Worm (Caenorhabditis elegans): ENCODE measurements around the gene lig-4.

lig-4 gene

ce11 chrIII:7548963-7549362, 27.7 kb downstream of the lig-4 start:
- TF ChIP-seq nfya-1 (tag; optimal IDR thresholded peaks at IDR 0.05; ENCODE audit: insufficient read depth) (peak; percentile 28), nhr-25 (tag; optimal IDR thresholded peaks at IDR 0.05) (no peak), elt-1 (tag; optimal IDR thresholded peaks at IDR 0.05) (no peak), eor-1 (tag; optimal IDR thresholded peaks at IDR 0.05) (no peak), nhr-11 (tag; optimal IDR thresholded peaks at IDR 0.05) (no peak), snpc-4 (tag; optimal IDR thresholded peaks at IDR 0.05) (no peak), ZK546.5 (tag; optimal IDR thresholded peaks at IDR 0.05) (no peak), elt-3 (tag; optimal IDR thresholded peaks at IDR 0.05) (no peak), unc-62 (GFP tag; optimal IDR thresholded peaks at IDR 0.05) (peak; percentile 59), nhr-76 (tag; optimal IDR thresholded peaks at IDR 0.05) (no peak), sea-2 (GFP tag; optimal IDR thresholded peaks at IDR 0.05) (no peak), pqm-1 (tag; optimal IDR thresholded peaks at IDR 0.05) (no peak)

- TF ChIP-seq elt-1 (tag; optimal IDR thresholded peaks at IDR 0.05) (peak; percentile 87), jun-1 (tag; optimal IDR thresholded peaks at IDR 0.05) (no peak), nhr-237 (tag; optimal IDR thresholded peaks at IDR 0.05) (no peak), ceh-16 (tag; optimal IDR thresholded peaks at IDR 0.05) (no peak), nhr-25 (tag; optimal IDR thresholded peaks at IDR 0.05) (peak; percentile 21), ceh-28 (tag; optimal IDR thresholded peaks at IDR 0.05) (no peak), pha-4 (tag; optimal IDR thresholded peaks at IDR 0.05) (no peak), elt-2 (tag; optimal IDR thresholded peaks at IDR 0.05) (no peak), tbx-2 (tag; optimal IDR thresholded peaks at IDR 0.05) (no peak), skn-1 (tag; optimal IDR thresholded peaks at IDR 0.05) (no peak), nhr-11 (tag; optimal IDR thresholded peaks at IDR 0.05) (no peak)
These were observed 29.7 kb downstream of the lig-4 start for ce11 chrIII:7550979-7551378.

DNA sequence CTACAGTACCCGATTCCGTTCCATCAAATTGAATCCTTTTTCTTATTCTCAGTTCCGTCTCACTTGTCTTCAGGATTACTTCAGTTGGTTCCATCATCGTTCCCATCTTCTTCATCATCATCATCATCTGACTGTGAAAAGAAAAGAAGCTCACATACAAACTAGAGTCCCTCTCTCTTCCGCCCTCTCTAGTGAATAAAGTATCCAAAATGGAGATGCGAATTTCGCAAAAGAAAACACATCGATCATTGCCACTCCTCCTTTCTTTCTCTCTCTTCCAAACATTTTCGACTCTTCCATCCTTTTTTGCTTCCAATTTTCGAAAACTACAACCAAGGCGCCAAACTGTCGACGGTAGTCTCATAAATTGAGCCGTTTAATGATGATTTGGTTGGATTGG, 31.6 kb downstream of the lig-4 start:
- TF ChIP-seq ceh-28 (tag; optimal IDR thresholded peaks at IDR 0.05) (no peak), unc-62 (GFP tag; optimal IDR thresholded peaks at IDR 0.05) (peak; percentile 63), lsy-12 (tag; optimal IDR thresholded peaks at IDR 0.05) (no peak), pha-4 (tag; optimal IDR thresholded peaks at IDR 0.05) (no peak), elt-3 (tag; optimal IDR thresholded peaks at IDR 0.05) (no peak), skn-1 (tag; optimal IDR thresholded peaks at IDR 0.05) (no peak), mdl-1 (tag; optimal IDR thresholded peaks at IDR 0.05) (no peak), nfya-1 (tag; optimal IDR thresholded peaks at IDR 0.05; ENCODE audit: insufficient read depth) (peak; percentile 37), elt-2 (tag; optimal IDR thresholded peaks at IDR 0.05) (no peak), ztf-11 (tag; optimal IDR thresholded peaks at IDR 0.05) (no peak), mml-1 (tag; optimal IDR thresholded peaks at IDR 0.05) (no peak)

ce11 chrIII:7553693-7554226, 32.5 kb downstream of the lig-4 start:
- TF ChIP-seq lin-39 (tag; optimal IDR thresholded peaks at IDR 0.05): no peak
- no peak for TF ChIP-seq lsy-12 (tag; optimal IDR thresholded peaks at IDR 0.05)
- no peak for TF ChIP-seq zag-1 (tag; optimal IDR thresholded peaks at IDR 0.05)
- TF ChIP-seq nhr-28 (tag; optimal IDR thresholded peaks at IDR 0.05): no peak

DNA sequence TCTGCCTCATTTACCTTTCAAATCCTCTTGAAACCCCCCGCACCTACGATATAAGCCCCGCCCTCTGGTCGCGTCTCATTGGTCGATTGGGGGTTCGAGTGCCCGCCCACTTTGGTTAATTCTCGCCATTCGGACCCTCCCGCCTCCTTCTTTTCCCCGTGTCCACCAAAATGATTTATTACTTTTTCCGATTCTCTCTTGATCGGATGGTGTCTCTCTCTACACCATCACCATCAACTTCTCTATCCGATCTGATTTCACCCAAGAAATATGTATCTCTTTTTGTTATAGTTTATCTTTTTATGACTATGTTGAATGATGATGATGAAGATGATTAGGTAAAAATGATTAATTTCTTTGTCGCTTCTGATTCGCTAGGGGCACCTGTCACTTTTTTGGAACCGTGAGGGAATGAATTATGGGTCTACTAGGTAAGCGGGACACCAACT, 33.5 kb downstream of the lig-4 start:
- TF ChIP-seq nhr-25 (tag; optimal IDR thresholded peaks at IDR 0.05) (peak; percentile 34), unc-62 (GFP tag; optimal IDR thresholded peaks at IDR 0.05) (peak; percentile 60), ztf-4 (tag; optimal IDR thresholded peaks at IDR 0.05) (no peak), nfya-1 (tag; optimal IDR thresholded peaks at IDR 0.05; ENCODE audit: insufficient read depth) (peak; percentile 95), mdl-1 (tag; optimal IDR thresholded peaks at IDR 0.05) (no peak), elt-1 (tag; optimal IDR thresholded peaks at IDR 0.05) (peak; percentile 75)

DNA sequence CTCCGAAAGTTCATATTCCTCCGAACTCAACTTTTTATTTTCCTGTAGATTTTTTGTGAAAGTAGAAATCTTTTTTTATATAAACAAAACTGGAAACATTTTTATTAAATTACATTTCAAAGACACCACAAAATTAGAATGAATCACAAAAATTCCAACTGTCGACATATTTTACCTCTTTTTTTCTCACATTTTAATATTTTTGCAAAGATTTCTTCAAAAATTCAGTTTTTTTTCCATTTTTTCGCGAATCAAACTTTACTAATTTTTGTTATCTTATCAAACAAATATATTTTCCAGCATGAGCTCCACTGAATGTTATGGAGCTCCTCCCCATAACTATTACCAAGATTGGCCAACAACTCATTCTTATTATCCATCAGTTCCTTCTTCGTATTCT, 34.1 kb downstream of the lig-4 start, which contains the start of gene ceh-13:
TSS of gene ceh-13 (plus strand) at position 301 of the 400 bp plus-strand sequence.
- TF ChIP-seq zag-1 (tag; optimal IDR thresholded peaks at IDR 0.05): no peak
- TF ChIP-seq nhr-67 (tag; optimal IDR thresholded peaks at IDR 0.05): no peak
- no peak for TF ChIP-seq skn-1 (tag; optimal IDR thresholded peaks at IDR 0.05)
- TF ChIP-seq nhr-25 (tag; optimal IDR thresholded peaks at IDR 0.05): no peak
- no peak for TF ChIP-seq nhr-28 (tag; optimal IDR thresholded peaks at IDR 0.05)
- TF ChIP-seq ceh-16 (tag; optimal IDR thresholded peaks at IDR 0.05): no peak
- TF ChIP-seq eor-1 (tag; optimal IDR thresholded peaks at IDR 0.05): no peak
- TF ChIP-seq ceh-82 (tag; optimal IDR thresholded peaks at IDR 0.05): no peak
- TF ChIP-seq mml-1 (tag; optimal IDR thresholded peaks at IDR 0.05): no peak
- no peak for TF ChIP-seq R02D3.7 (tag; optimal IDR thresholded peaks at IDR 0.05)

All from whole organism, L3 larva.